Fruit fly (Drosophila melanogaster): ENCODE measurements around the gene CG12237.

Gene CG12237

dm6 chrX:19592309-19592708, 50.4 kb downstream of the CG12237 start, which contains the start of gene CG14205:
Gene CG14205, plus strand, starts transcription at chrX:19592609.
- no peak for TF ChIP-seq CG8319 (GFP tag; optimal IDR thresholded peaks at IDR 0.05)
- no peak for TF ChIP-seq Eip78C (GFP tag)
- TF ChIP-seq acj6 (GFP tag; optimal IDR thresholded peaks at IDR 0.05): no peak
- no peak for TF ChIP-seq salr (GFP tag; optimal IDR thresholded peaks at IDR 0.05)
- no peak for TF ChIP-seq CG10669 (GFP tag; optimal IDR thresholded peaks at IDR 0.05)
- no peak for TF ChIP-seq CG11902 (GFP tag; optimal IDR thresholded peaks at IDR 0.05)
- no peak for TF ChIP-seq CG8632 (GFP tag; optimal IDR thresholded peaks at IDR 0.05)
- no peak for TF ChIP-seq eg (GFP tag; IDR thresholded peaks at IDR 0.05)
- TF ChIP-seq Blimp-1 (GFP tag; optimal IDR thresholded peaks at IDR 0.05): no peak

All from whole organism, prepupa.